Fruit fly (Drosophila melanogaster) whole organism, embryonic: ENCODE measurements around the gene Vps53.

Experiments
- Ada2b ChIP-seq: fragments of 200-800 bp; sonication (Bioruptor generic); IDR thresholded peaks from 2 replicates; pipeline ENCODE4 v1.3.6; 2022; ENCODE audit warnings: missing biosample characterization, missing genetic modification characterization
- CG10209 ChIP-seq: fragments of 200-800 bp; sonication (Bioruptor generic); optimal IDR thresholded peaks from 3 replicates; lab custom pipeline; 2017; ENCODE audit warnings: missing biosample characterization, mild to moderate bottlenecking, missing genetic modification characterization, missing genetic modification reagents
- CG10959 ChIP-seq: fragments of 200-800 bp; sonication (Bioruptor generic); IDR thresholded peaks from 2 replicates; pipeline ENCODE4 v1.3.6; 2022; ENCODE audit warnings: missing biosample characterization, missing genetic modification characterization
- CG12744 ChIP-seq: fragments of 200-800 bp; sonication (Bioruptor generic); optimal IDR thresholded peaks from 2 replicates; lab custom pipeline; 2016; ENCODE audit warnings: missing biosample characterization, missing genetic modification characterization
- CG13894 ChIP-seq: fragments of 200-800 bp; sonication (Bioruptor generic); optimal IDR thresholded peaks from 3 replicates; lab custom pipeline; 2018; ENCODE audit warnings: missing biosample characterization, mild to moderate bottlenecking, missing genetic modification characterization, moderate library complexity
- CG14441 ChIP-seq: fragments of 200-800 bp; sonication (Bioruptor generic); IDR thresholded peaks from 2 replicates; pipeline ENCODE4 v1.3.6; 2022; ENCODE audit warnings: missing biosample characterization, missing genetic modification characterization
- CG14965 ChIP-seq: fragments of 200-800 bp; sonication (Bioruptor generic); optimal IDR thresholded peaks from 2 replicates; lab custom pipeline; 2016; ENCODE audit warnings: missing biosample characterization, missing genetic modification characterization, borderline replicate concordance
- CG15073 ChIP-seq: fragments of 200-800 bp; sonication (Bioruptor generic); optimal IDR thresholded peaks from 2 replicates; lab custom pipeline; 2016; ENCODE audit warnings: missing biosample characterization, missing genetic modification characterization
- CG1602 ChIP-seq: fragments of 200-800 bp; sonication (Bioruptor generic); optimal IDR thresholded peaks from 3 replicates; lab custom pipeline; 2016; ENCODE audit warnings: missing biosample characterization, missing genetic modification characterization
- CG31224 ChIP-seq: fragments of 200-800 bp; sonication (Bioruptor generic); IDR thresholded peaks from 2 replicates; pipeline ENCODE4 v1.3.6; 2022; ENCODE audit warnings: missing biosample characterization, missing genetic modification characterization
- CG34376 ChIP-seq: fragments of 200-800 bp; sonication (Bioruptor generic); optimal IDR thresholded peaks from 2 replicates; lab custom pipeline; 2018; ENCODE audit warnings: missing biosample characterization, mild to moderate bottlenecking, missing genetic modification characterization
- CG6175 ChIP-seq: fragments of 200-800 bp; sonication (Bioruptor generic); IDR thresholded peaks from 3 replicates; pipeline ENCODE4 v1.3.6; 2022; ENCODE audit warnings: missing biosample characterization, missing genetic modification characterization
- CG7963 ChIP-seq: fragments of 200-800 bp; sonication (Bioruptor generic); IDR thresholded peaks from 3 replicates; pipeline ENCODE4 v1.3.6; 2022; ENCODE audit warnings: missing biosample characterization, missing genetic modification characterization; ENCODE audit not compliant: partially characterized antibody
- CG8089 ChIP-seq: fragments of 200-800 bp; sonication (Bioruptor generic); optimal IDR thresholded peaks from 3 replicates; lab custom pipeline; 2016; ENCODE audit warnings: missing biosample characterization, missing genetic modification characterization
- CG9876 ChIP-seq: fragments of 200-800 bp; sonication (Bioruptor generic); optimal IDR thresholded peaks from 2 replicates; lab custom pipeline; 2016; ENCODE audit warnings: missing biosample characterization, missing genetic modification characterization
- D19A ChIP-seq: fragments of 200-800 bp; optimal IDR thresholded peaks from 3 replicates; lab custom pipeline; 2019; ENCODE audit warnings: missing biosample characterization, mild to moderate bottlenecking, missing genetic modification characterization, moderate library complexity
- Dad ChIP-seq: fragments of 200-800 bp; sonication (Bioruptor generic); optimal IDR thresholded peaks from 3 replicates; lab custom pipeline; 2016; ENCODE audit warnings: missing biosample characterization, missing genetic modification characterization
- Fer1 ChIP-seq: fragments of 200-800 bp; sonication (Bioruptor generic); optimal IDR thresholded peaks from 2 replicates; lab custom pipeline; 2017; ENCODE audit warnings: missing biosample characterization, mild to moderate bottlenecking, missing genetic modification characterization
- H15 ChIP-seq: fragments of 200-800 bp; sonication (Bioruptor generic); IDR thresholded peaks from 3 replicates; pipeline ENCODE4 v1.3.6; 2022; ENCODE audit warnings: missing biosample characterization, missing genetic modification characterization
- HHEX ChIP-seq: fragments of 200-800 bp; sonication (Bioruptor generic); optimal IDR thresholded peaks from 3 replicates; lab custom pipeline; 2017; ENCODE audit warnings: missing biosample characterization, mild to moderate bottlenecking, missing genetic modification characterization, missing genetic modification reagents
- HmgZ ChIP-seq: fragments of 200-800 bp; sonication (Bioruptor generic); optimal IDR thresholded peaks from 2 replicates; lab custom pipeline; 2018; ENCODE audit warnings: missing biosample characterization, mild to moderate bottlenecking, missing genetic modification characterization
- Lhr ChIP-seq: fragments of 200-800 bp; sonication (Bioruptor generic); optimal IDR thresholded peaks from 3 replicates; lab custom pipeline; 2017; ENCODE audit warnings: mild to moderate bottlenecking, missing biosample characterization, missing genetic modification reagents, missing genetic modification characterization
- Mad ChIP-seq: fragments of 200-800 bp; sonication (Bioruptor generic); optimal IDR thresholded peaks from 2 replicates; lab custom pipeline; 2016; ENCODE audit warnings: missing biosample characterization, missing genetic modification characterization
- Mrtf ChIP-seq: fragments of 200-800 bp; sonication (Bioruptor generic); IDR thresholded peaks from 3 replicates; pipeline ENCODE4 v1.3.6; 2022; ENCODE audit warnings: missing biosample characterization, missing genetic modification characterization
- Nf-YB ChIP-seq: fragments of 200-800 bp; sonication (Bioruptor generic); optimal IDR thresholded peaks from 3 replicates; lab custom pipeline; 2019; ENCODE audit warnings: missing biosample characterization, mild to moderate bottlenecking, missing genetic modification characterization, moderate library complexity
- Pdp1 ChIP-seq, 2 experiments: fragments of 200-800 bp; sonication (Bioruptor generic); optimal IDR thresholded peaks; 3 replicates each; lab custom pipeline; 2016; ENCODE audit warnings: missing biosample characterization in 2 of 2, missing genetic modification characterization in 2 of 2, mild to moderate bottlenecking in 1 of 2, moderate library complexity in 1 of 2
- Spps ChIP-seq: fragments of 200-800 bp; sonication (Bioruptor generic); optimal IDR thresholded peaks from 2 replicates; lab custom pipeline; 2018; ENCODE audit warnings: missing biosample characterization, mild to moderate bottlenecking, missing genetic modification characterization
- Stat92E ChIP-seq, 3 experiments: fragments of >200 bp in 2 of 3; fragments of 200-800 bp in 1 of 3; sonication (Bioruptor generic) in 1 of 3; optimal IDR thresholded peaks; 2 replicates each; lab custom pipeline; 2017 to 2019; ENCODE audit warnings: missing biosample characterization in 3 of 3, missing genetic modification characterization in 3 of 3, mild to moderate bottlenecking in 1 of 3, moderate library complexity in 1 of 3
- TFAM ChIP-seq: fragments of 200-800 bp; sonication (Bioruptor generic); optimal IDR thresholded peaks from 2 replicates; lab custom pipeline; 2017; ENCODE audit warnings: missing biosample characterization, missing genetic modification characterization, inconsistent platforms
- Taf1 ChIP-seq: fragments of 200-800 bp; sonication (Bioruptor generic); IDR thresholded peaks from 2 replicates; pipeline ENCODE4 v1.3.6; 2022; ENCODE audit warnings: missing biosample characterization, missing genetic modification characterization
- ac ChIP-seq: fragments of 200-800 bp; sonication (Bioruptor generic); optimal IDR thresholded peaks from 3 replicates; lab custom pipeline; 2017; ENCODE audit warnings: missing biosample characterization, mild to moderate bottlenecking, missing genetic modification characterization
- az2 ChIP-seq: fragments of 200-800 bp; sonication (Bioruptor generic); optimal IDR thresholded peaks from 3 replicates; lab custom pipeline; 2016; ENCODE audit warnings: missing biosample characterization, missing genetic modification characterization
- bab2 ChIP-seq: fragments of 200-800 bp; sonication (Bioruptor generic); optimal IDR thresholded peaks from 2 replicates; lab custom pipeline; 2016; ENCODE audit warnings: missing biosample characterization, missing genetic modification characterization
- bsh ChIP-seq, 2 experiments: fragments of 200-800 bp; sonication (Bioruptor generic); optimal IDR thresholded peaks; 2 replicates each; lab custom pipeline; 2017 to 2018; ENCODE audit warnings: mild to moderate bottlenecking in 2 of 2, missing biosample characterization in 2 of 2, missing genetic modification characterization in 2 of 2, moderate library complexity in 1 of 2
- cas ChIP-seq: fragments of 200-800 bp; sonication (Bioruptor generic); IDR thresholded peaks from 2 replicates; pipeline ENCODE4 v1.3.6; 2022; ENCODE audit warnings: missing biosample characterization, missing genetic modification characterization
- fd3F ChIP-seq: fragments of 200-800 bp; sonication (Bioruptor generic); optimal IDR thresholded peaks from 2 replicates; lab custom pipeline; 2018; ENCODE audit warnings: missing biosample characterization, mild to moderate bottlenecking, missing genetic modification characterization, moderate library complexity
- gro ChIP-seq: fragments of 200-800 bp; sonication (Bioruptor generic); optimal IDR thresholded peaks from 2 replicates; lab custom pipeline; 2016; ENCODE audit warnings: missing biosample characterization, missing genetic modification characterization
- ind ChIP-seq: fragments of 200-800 bp; sonication (Bioruptor generic); optimal IDR thresholded peaks from 3 replicates; lab custom pipeline; 2016; ENCODE audit warnings: missing biosample characterization, missing genetic modification characterization
- jing ChIP-seq: fragments of 200-800 bp; sonication (Bioruptor generic); optimal IDR thresholded peaks from 2 replicates; lab custom pipeline; 2018; ENCODE audit warnings: missing biosample characterization, mild to moderate bottlenecking, missing genetic modification characterization
- lbe ChIP-seq: fragments of 200-800 bp; sonication (Bioruptor generic); optimal IDR thresholded peaks from 2 replicates; lab custom pipeline; 2016; ENCODE audit warnings: missing biosample characterization, mild to moderate bottlenecking, missing genetic modification characterization
- luna ChIP-seq: fragments of 200-800 bp; sonication (Bioruptor generic); optimal IDR thresholded peaks from 2 replicates; lab custom pipeline; 2016; ENCODE audit warnings: missing biosample characterization, missing genetic modification characterization
- nerfin-2 ChIP-seq: fragments of 200-800 bp; sonication (Bioruptor generic); IDR thresholded peaks from 2 replicates; pipeline ENCODE4 v1.3.6; 2022; ENCODE audit warnings: missing biosample characterization, missing genetic modification characterization; ENCODE audit not compliant: partially characterized antibody
- repo ChIP-seq: fragments of 200-800 bp; sonication (Bioruptor generic); optimal IDR thresholded peaks from 2 replicates; lab custom pipeline; 2016; ENCODE audit warnings: missing biosample characterization, missing genetic modification characterization
- sens ChIP-seq: fragments of 200-800 bp; sonication (Bioruptor generic); peaks from one replicate; lab custom pipeline; 2016; ENCODE audit warnings: missing biosample characterization, missing genetic modification characterization
- sens-2 ChIP-seq: fragments of 200-800 bp; sonication (Bioruptor generic); IDR thresholded peaks from 2 replicates; pipeline ENCODE4 v1.3.6; 2022; ENCODE audit warnings: missing biosample characterization, missing genetic modification characterization
- tna ChIP-seq: fragments of 200-800 bp; sonication (Bioruptor generic); IDR thresholded peaks from 2 replicates; pipeline ENCODE4 v1.3.6; 2022; ENCODE audit warnings: missing biosample characterization, missing genetic modification characterization; ENCODE audit not compliant: partially characterized antibody
- ttk ChIP-seq: fragments of 200-800 bp; sonication (Bioruptor generic); IDR thresholded peaks from 2 replicates; pipeline ENCODE4 v2.1.2; 2022; ENCODE audit warnings: missing biosample characterization, missing genetic modification characterization
- twi ChIP-seq: fragments of 200-800 bp; optimal IDR thresholded peaks from 2 replicates; lab custom pipeline; 2019; ENCODE audit warnings: missing biosample characterization, mild to moderate bottlenecking, missing genetic modification characterization, moderate library complexity
- unpg ChIP-seq: fragments of 200-800 bp; sonication (Bioruptor generic); optimal IDR thresholded peaks from 3 replicates; lab custom pipeline; 2018; ENCODE audit warnings: missing biosample characterization, mild to moderate bottlenecking, missing genetic modification characterization, moderate library complexity

Gene Vps53

dm6 chr2L:4339780-4340694 lies 45.8 kb downstream of the Vps53 start (continued):
- TF ChIP-seq bsh (GFP tag; optimal IDR thresholded peaks at IDR 0.05; lab: Kevin White, UChicago) (no peak), TFAM (no peak), H15 (GFP tag; lab: Robert Waterston, UW) (no peak), Taf1 (GFP tag; lab: Robert Waterston, UW) (no peak), CG14441 (GFP tag; lab: Robert Waterston, UW) (no peak), lbe (GFP tag; lab: Kevin White, UChicago) (no peak), CG12744 (no peak), nerfin-2 (GFP tag; lab: Robert Waterston, UW) (no peak), Dad (GFP tag; lab: Kevin White, UChicago) (no peak), sens (GFP tag; lab: Kevin White, UChicago) (peak; percentile 50), unpg (peak; percentile 5), ttk (no peak), cas (GFP tag; lab: Robert Waterston, UW) (no peak), CG15073 (GFP tag; lab: Kevin White, UChicago) (no peak), Lhr (GFP tag; lab: Kevin White, UChicago) (no peak), Nf-YB (GFP tag; lab: Kevin White, UChicago) (no peak), CG8089 (GFP tag; lab: Kevin White, UChicago) (no peak), CG1602 (no peak), twi (tag; lab: Kevin White, UChicago) (no peak), bab2 (GFP tag; lab: Kevin White, UChicago) (no peak), Pdp1 (GFP tag; optimal IDR thresholded peaks at IDR 0.05; lab: Kevin White, UChicago) (peak in 1 of 2 experiments; percentile 37), CG10209 (no peak), az2 (GFP tag; lab: Kevin White, UChicago) (no peak), ac (GFP tag; lab: Kevin White, UChicago) (no peak), CG34376 (GFP tag; lab: Kevin White, UChicago) (peak; percentile 28), CG31224 (GFP tag; lab: Robert Waterston, UW) (no peak), HmgZ (tag; lab: Kevin White, UChicago) (peak; percentile 10), ind (GFP tag; lab: Kevin White, UChicago) (no peak), CG7963 (GFP tag; lab: Robert Waterston, UW) (no peak), CG10959 (GFP tag; lab: Robert Waterston, UW) (no peak), jing (no peak), Spps (no peak), Stat92E (GFP tag; optimal IDR thresholded peaks at IDR 0.05; lab: Kevin White, UChicago) (no peak), D19A (tag; lab: Kevin White, UChicago) (no peak), Mrtf (no peak), repo (GFP tag; lab: Kevin White, UChicago) (no peak), tna (GFP tag; lab: Robert Waterston, UW) (no peak), Fer1 (GFP tag; lab: Kevin White, UChicago) (no peak), HHEX (GFP tag; lab: Kevin White, UChicago) (peak; percentile 15), CG6175 (no peak), sens-2 (peak; percentile 39; the same call in 1 of the 2 replicates), luna (GFP tag; lab: Kevin White, UChicago) (no peak), Mad (GFP tag; lab: Kevin White, UChicago) (no peak), CG14965 (GFP tag; lab: Kevin White, UChicago) (no peak), gro (GFP tag; lab: Kevin White, UChicago) (peak; percentile 4), CG9876 (GFP tag; lab: Kevin White, UChicago) (no peak), Ada2b (GFP tag; lab: Robert Waterston, UW) (no peak), CG13894 (tag; lab: Kevin White, UChicago) (no peak), fd3F (no peak)
